Worm (Caenorhabditis elegans): ENCODE measurements around the gene pgp-5.

Gene pgp-5

DNA sequence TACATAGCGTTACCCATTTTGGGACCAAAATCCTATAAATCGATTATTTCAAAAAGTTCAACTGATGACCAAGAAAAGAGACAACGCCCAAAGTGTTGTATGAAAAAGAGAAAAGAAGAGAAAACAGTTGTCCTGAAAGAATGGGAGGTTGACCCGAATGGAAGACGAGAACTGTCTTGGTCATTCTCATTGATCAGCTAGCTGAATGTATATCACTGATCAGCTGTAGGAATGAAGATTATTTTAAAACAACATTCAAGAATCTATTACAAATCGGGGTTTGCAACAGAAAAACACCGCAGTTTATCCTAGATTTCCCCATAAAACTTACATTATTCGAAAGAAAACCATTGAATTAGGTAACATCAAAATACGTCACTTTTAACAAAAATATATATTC is 31.4 kb upstream of the pgp-5 start, which contains the start of gene F47B10.5:
Gene F47B10.5, minus strand, starts transcription at position 101 of the 400 bp plus-strand sequence.
- TF ChIP-seq ztf-23 (GFP tag; IDR thresholded peaks at IDR 0.05), result no peak
- no peak for TF ChIP-seq flt-1 (GFP tag; IDR thresholded peaks at IDR 0.05)
- no peak for TF ChIP-seq cog-1 (tag; optimal IDR thresholded peaks at IDR 0.05)
- no peak for TF ChIP-seq klf-2 (GFP tag; conservative IDR thresholded peaks at IDR 0.05)
- no peak for TF ChIP-seq ref-1 (GFP tag; conservative IDR thresholded peaks at IDR 0.05)
- no peak for TF ChIP-seq ztf-29 (GFP tag; IDR thresholded peaks at IDR 0.05)
- no peak for TF ChIP-seq tab-1 (GFP tag; IDR thresholded peaks at IDR 0.05)
- no peak for TF ChIP-seq T22C8.4 (GFP tag; IDR thresholded peaks at IDR 0.05)
- TF ChIP-seq med-1 (GFP tag; optimal IDR thresholded peaks at IDR 0.05; ENCODE audit: insufficient read depth), result no peak

DNA sequence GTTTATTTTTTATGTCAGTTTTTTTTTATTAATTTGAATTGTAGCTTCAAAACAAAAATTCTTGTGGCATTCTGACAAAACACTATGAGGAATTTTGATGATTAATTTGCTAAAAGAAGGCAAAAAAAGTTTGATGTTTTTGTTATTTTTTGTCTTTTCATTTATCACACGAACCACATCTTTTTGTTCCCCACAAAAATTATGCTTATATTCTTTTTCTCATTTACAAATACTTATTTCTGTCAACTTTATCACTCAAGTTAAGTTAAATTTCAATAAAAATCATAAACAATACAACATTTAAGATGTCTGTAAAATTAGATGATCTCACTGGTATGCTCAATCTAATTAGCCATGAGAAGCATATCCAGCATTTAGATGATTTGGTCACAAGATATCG is 29.1 kb upstream of the pgp-5 start, which contains the start of gene F47B10.6:
Gene F47B10.6, plus strand, starts transcription at position 301 of the 400 bp plus-strand sequence.
- TF ChIP-seq flt-1 (GFP tag; IDR thresholded peaks at IDR 0.05), result no peak
- TF ChIP-seq tab-1 (GFP tag; IDR thresholded peaks at IDR 0.05), result no peak
- no peak for TF ChIP-seq ztf-29 (GFP tag; IDR thresholded peaks at IDR 0.05)
- TF ChIP-seq klf-2 (GFP tag; conservative IDR thresholded peaks at IDR 0.05), result no peak
- no peak for TF ChIP-seq med-1 (GFP tag; optimal IDR thresholded peaks at IDR 0.05; ENCODE audit: insufficient read depth)
- TF ChIP-seq ref-1 (GFP tag; conservative IDR thresholded peaks at IDR 0.05), result no peak
- no peak for TF ChIP-seq ztf-23 (GFP tag; IDR thresholded peaks at IDR 0.05)
- TF ChIP-seq T22C8.4 (GFP tag; IDR thresholded peaks at IDR 0.05), result no peak
- TF ChIP-seq cog-1 (tag; optimal IDR thresholded peaks at IDR 0.05), result no peak

DNA sequence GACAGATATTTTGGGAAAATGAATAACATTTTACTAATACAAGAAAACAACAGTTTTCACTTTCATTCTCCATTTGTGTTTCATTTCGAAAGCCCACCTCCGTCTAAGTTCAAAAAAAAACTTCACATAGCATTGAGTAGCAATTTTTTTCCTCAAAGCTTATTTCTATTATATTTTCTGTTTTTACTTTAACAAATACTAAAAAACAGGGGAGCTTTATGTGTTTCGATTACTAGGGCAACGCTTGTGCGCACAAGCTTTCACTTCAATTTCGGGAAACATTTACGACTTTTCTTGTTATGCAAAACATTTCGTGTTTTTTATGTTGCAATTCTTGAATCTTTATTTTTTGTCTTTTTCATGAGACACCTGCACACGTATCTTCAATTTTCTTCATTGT is 26.8 kb upstream of the pgp-5 start, which contains the start of gene T21E8.5:
Gene T21E8.5, plus strand, starts transcription at position 301 of the 400 bp plus-strand sequence.
- TF ChIP-seq T22C8.4 (GFP tag; IDR thresholded peaks at IDR 0.05) (no peak), ztf-29 (GFP tag; IDR thresholded peaks at IDR 0.05) (no peak), cog-1 (tag; optimal IDR thresholded peaks at IDR 0.05) (no peak), klf-2 (GFP tag; conservative IDR thresholded peaks at IDR 0.05) (no peak), med-1 (GFP tag; optimal IDR thresholded peaks at IDR 0.05; ENCODE audit: insufficient read depth) (no peak), ref-1 (GFP tag; conservative IDR thresholded peaks at IDR 0.05) (no peak), flt-1 (GFP tag; IDR thresholded peaks at IDR 0.05) (no peak), tab-1 (GFP tag; IDR thresholded peaks at IDR 0.05) (no peak), ztf-23 (GFP tag; IDR thresholded peaks at IDR 0.05) (no peak)

ce11 chrX:10883203-10883602 is 24.1 kb upstream of the pgp-5 start, which contains the start of gene T21E8.7:
Gene T21E8.7 (plus strand): TSS chrX:10883503.
- TF ChIP-seq T22C8.4 (GFP tag; IDR thresholded peaks at IDR 0.05) (no peak), med-1 (GFP tag; optimal IDR thresholded peaks at IDR 0.05; ENCODE audit: insufficient read depth) (no peak), flt-1 (GFP tag; IDR thresholded peaks at IDR 0.05) (no peak)

DNA sequence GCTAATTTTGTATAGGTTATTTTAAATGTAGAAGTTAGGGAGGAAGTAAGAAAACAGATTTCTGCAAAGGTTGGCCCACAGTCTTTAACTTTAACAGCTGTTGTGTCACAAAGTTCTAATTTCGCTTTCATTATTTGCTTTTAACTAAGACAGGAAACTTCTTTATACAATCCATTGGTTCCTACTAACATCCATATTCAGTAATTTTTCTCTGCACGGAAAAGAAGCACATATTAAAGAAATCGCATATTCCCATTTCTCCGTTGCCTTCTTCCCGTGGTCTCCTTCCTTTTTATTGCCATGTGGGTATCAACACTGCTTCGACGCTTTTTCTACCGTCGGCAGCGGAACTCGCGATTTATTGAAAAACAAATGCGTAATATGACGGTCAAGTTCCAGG is 22.9 kb upstream of the pgp-5 start, which contains the start of gene T21E8.6:
Gene T21E8.6, plus strand, starts transcription at position 301 of the 400 bp plus-strand sequence.
- TF ChIP-seq klf-2 (GFP tag; conservative IDR thresholded peaks at IDR 0.05) (no peak), flt-1 (GFP tag; IDR thresholded peaks at IDR 0.05) (no peak), ztf-29 (GFP tag; IDR thresholded peaks at IDR 0.05) (no peak), T22C8.4 (GFP tag; IDR thresholded peaks at IDR 0.05) (no peak), ref-1 (GFP tag; conservative IDR thresholded peaks at IDR 0.05) (no peak), ztf-23 (GFP tag; IDR thresholded peaks at IDR 0.05) (no peak)

- no peak for TF ChIP-seq flt-1 (GFP tag; IDR thresholded peaks at IDR 0.05)
- no peak for TF ChIP-seq T22C8.4 (GFP tag; IDR thresholded peaks at IDR 0.05)
- TF ChIP-seq ztf-23 (GFP tag; IDR thresholded peaks at IDR 0.05), result no peak
- TF ChIP-seq ref-1 (GFP tag; conservative IDR thresholded peaks at IDR 0.05), result no peak
- TF ChIP-seq klf-2 (GFP tag; conservative IDR thresholded peaks at IDR 0.05), result no peak
- no peak for TF ChIP-seq med-1 (GFP tag; optimal IDR thresholded peaks at IDR 0.05; ENCODE audit: insufficient read depth)
- no peak for TF ChIP-seq cog-1 (tag; optimal IDR thresholded peaks at IDR 0.05)
- TF ChIP-seq ztf-29 (GFP tag; IDR thresholded peaks at IDR 0.05), result no peak
- TF ChIP-seq tab-1 (GFP tag; IDR thresholded peaks at IDR 0.05), result no peak
These were observed 21.4 kb upstream of the pgp-5 start, which contains the start of gene T21E8.4 for ce11 chrX:10880509-10880908. Gene T21E8.4 (plus strand): TSS chrX:10880809.

- TF ChIP-seq ref-1 (GFP tag; conservative IDR thresholded peaks at IDR 0.05) (no peak), T22C8.4 (GFP tag; IDR thresholded peaks at IDR 0.05) (no peak), ztf-23 (GFP tag; IDR thresholded peaks at IDR 0.05) (no peak), med-1 (GFP tag; optimal IDR thresholded peaks at IDR 0.05; ENCODE audit: insufficient read depth) (no peak)
These were observed 18.1 kb upstream of the pgp-5 start, which contains the start of gene pgp-6 for ce11 chrX:10877138-10877743. Gene pgp-6 (minus strand): TSS chrX:10877425.

ce11 chrX:10870137-10870536 is 11.0 kb upstream of the pgp-5 start, which contains the start of gene pgp-7:
Gene pgp-7 (minus strand): TSS chrX:10870237.
- TF ChIP-seq med-1 (GFP tag; optimal IDR thresholded peaks at IDR 0.05; ENCODE audit: insufficient read depth) (no peak), tab-1 (GFP tag; IDR thresholded peaks at IDR 0.05) (no peak), ztf-29 (GFP tag; IDR thresholded peaks at IDR 0.05) (no peak), klf-2 (GFP tag; conservative IDR thresholded peaks at IDR 0.05) (no peak), T22C8.4 (GFP tag; IDR thresholded peaks at IDR 0.05) (no peak), cog-1 (tag; optimal IDR thresholded peaks at IDR 0.05) (no peak), ref-1 (GFP tag; conservative IDR thresholded peaks at IDR 0.05) (no peak), ztf-23 (GFP tag; IDR thresholded peaks at IDR 0.05) (no peak), flt-1 (GFP tag; IDR thresholded peaks at IDR 0.05) (no peak)

DNA sequence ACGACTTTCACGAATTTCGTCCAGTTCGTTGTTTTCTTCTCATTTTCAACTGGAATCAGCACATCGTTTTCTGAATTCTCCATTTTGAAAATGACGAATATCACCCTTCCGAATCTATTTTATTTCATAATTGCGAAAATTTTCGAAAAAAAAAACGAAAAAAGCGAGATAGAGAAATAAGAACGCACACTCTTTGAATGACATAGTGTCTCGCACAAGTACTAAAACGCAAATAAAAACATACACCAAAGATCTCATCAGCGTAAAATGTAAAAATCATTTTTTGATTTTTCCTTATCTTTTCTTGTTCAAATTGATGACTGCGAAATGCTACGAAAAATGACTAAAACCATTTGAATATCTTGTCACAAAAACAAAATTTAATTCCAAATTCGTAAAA is 5.2 kb upstream of the pgp-5 start, which contains the start of gene pgp-8:
Gene pgp-8, minus strand, starts transcription at position 101 of the 400 bp plus-strand sequence.
- TF ChIP-seq flt-1 (GFP tag; IDR thresholded peaks at IDR 0.05), result no peak
- no peak for TF ChIP-seq tab-1 (GFP tag; IDR thresholded peaks at IDR 0.05)
- no peak for TF ChIP-seq med-1 (GFP tag; optimal IDR thresholded peaks at IDR 0.05; ENCODE audit: insufficient read depth)
- no peak for TF ChIP-seq T22C8.4 (GFP tag; IDR thresholded peaks at IDR 0.05)
- TF ChIP-seq klf-2 (GFP tag; conservative IDR thresholded peaks at IDR 0.05), result no peak
- TF ChIP-seq ref-1 (GFP tag; conservative IDR thresholded peaks at IDR 0.05), result no peak
- no peak for TF ChIP-seq cog-1 (tag; optimal IDR thresholded peaks at IDR 0.05)
- TF ChIP-seq ztf-23 (GFP tag; IDR thresholded peaks at IDR 0.05), result no peak
